Fruit fly (Drosophila melanogaster) whole organism, embryonic: ENCODE measurements around the gene Map205.
"Not testable (repeated sequence)": the region's sequence is repeated elsewhere in the genome, so short reads cannot be mapped to it uniquely, and the experiment has no call there.

Source experiments
- CG10274 ChIP-seq: fragments of 200-800 bp; sonication (Bioruptor generic); optimal IDR thresholded peaks from 3 replicates; lab custom pipeline; 2017; ENCODE audit warnings: missing biosample characterization, mild to moderate bottlenecking, missing genetic modification characterization
- CG10462 ChIP-seq: fragments of 200-800 bp; sonication (Bioruptor generic); optimal IDR thresholded peaks from 2 replicates; lab custom pipeline; 2016; ENCODE audit warnings: missing biosample characterization, missing genetic modification characterization
- CG11560 ChIP-seq: fragments of 200-800 bp; sonication (Bioruptor generic); IDR thresholded peaks from 3 replicates; pipeline ENCODE4 v1.3.6; 2022; ENCODE audit warnings: missing biosample characterization, missing genetic modification characterization
- CG17328 ChIP-seq: fragments of 200-800 bp; sonication (Bioruptor generic); IDR thresholded peaks from 2 replicates; pipeline ENCODE4 v1.3.6; 2022; ENCODE audit warnings: missing biosample characterization, missing genetic modification characterization
- CG17359 ChIP-seq: fragments of 200-800 bp; sonication (Bioruptor generic); optimal IDR thresholded peaks from 3 replicates; lab custom pipeline; 2018; ENCODE audit warnings: missing biosample characterization, mild to moderate bottlenecking, missing genetic modification characterization, moderate library complexity
- CG18011 ChIP-seq: fragments of 200-800 bp; sonication (Bioruptor generic); optimal IDR thresholded peaks from 2 replicates; lab custom pipeline; 2017; ENCODE audit warnings: missing biosample characterization, missing genetic modification characterization, mild to moderate bottlenecking, moderate library complexity, missing genotype
- CG18619 ChIP-seq: fragments of 200-800 bp; sonication (Bioruptor generic); optimal IDR thresholded peaks from 3 replicates; lab custom pipeline; 2017; ENCODE audit warnings: missing biosample characterization, mild to moderate bottlenecking, missing genetic modification characterization
- CG2199 ChIP-seq: fragments of 200-800 bp; sonication (Bioruptor generic); IDR thresholded peaks from 3 replicates; pipeline ENCODE4 v1.3.6; 2022; ENCODE audit warnings: missing biosample characterization, missing genetic modification characterization
- CG32767 ChIP-seq: fragments of 200-800 bp; sonication (Bioruptor generic); IDR thresholded peaks from 2 replicates; pipeline ENCODE4 v1.3.6; 2022; ENCODE audit warnings: missing biosample characterization, missing genetic modification characterization
- CG7745 ChIP-seq: fragments of 200-800 bp; sonication (Bioruptor generic); optimal IDR thresholded peaks from 2 replicates; lab custom pipeline; 2018; ENCODE audit warnings: missing biosample characterization, mild to moderate bottlenecking, missing genetic modification characterization, moderate library complexity
- CG8290 ChIP-seq, 3 experiments: fragments of 200-800 bp; sonication (Bioruptor generic); optimal IDR thresholded peaks; 2 replicates each; lab custom pipeline; 2016 to 2019; ENCODE audit warnings: missing biosample characterization in 3 of 3, missing genetic modification characterization in 3 of 3, mild to moderate bottlenecking in 2 of 3, moderate library complexity in 1 of 3
- CG9797 ChIP-seq: fragments of 200-800 bp; sonication (Bioruptor generic); optimal IDR thresholded peaks from 3 replicates; lab custom pipeline; 2018; ENCODE audit warnings: missing biosample characterization, mild to moderate bottlenecking, missing genetic modification characterization
- HHEX ChIP-seq: fragments of 200-800 bp; sonication (Bioruptor generic); optimal IDR thresholded peaks from 3 replicates; lab custom pipeline; 2017; ENCODE audit warnings: missing biosample characterization, mild to moderate bottlenecking, missing genetic modification characterization, missing genetic modification reagents
- Hey ChIP-seq: fragments of 200-800 bp; sonication (Bioruptor generic); optimal IDR thresholded peaks from 3 replicates; lab custom pipeline; 2018; ENCODE audit warnings: missing biosample characterization, mild to moderate bottlenecking, missing genetic modification characterization
- Neu2 ChIP-seq: fragments of 200-800 bp; sonication (Bioruptor generic); optimal IDR thresholded peaks from 3 replicates; lab custom pipeline; 2016; ENCODE audit warnings: missing biosample characterization, missing genetic modification characterization, borderline replicate concordance
- Nf-YA ChIP-seq: fragments of 200-800 bp; sonication (Bioruptor generic); IDR thresholded peaks from 2 replicates; pipeline ENCODE4 v1.3.6; 2022; ENCODE audit warnings: missing biosample characterization, missing genetic modification characterization
- Nf-YB ChIP-seq: fragments of 200-800 bp; sonication (Bioruptor generic); optimal IDR thresholded peaks from 3 replicates; lab custom pipeline; 2019; ENCODE audit warnings: missing biosample characterization, mild to moderate bottlenecking, missing genetic modification characterization, moderate library complexity
- Nf-YC ChIP-seq: fragments of 200-800 bp; optimal IDR thresholded peaks from 3 replicates; lab custom pipeline; 2019; ENCODE audit warnings: missing biosample characterization, mild to moderate bottlenecking, missing genetic modification characterization, moderate library complexity
- NfI ChIP-seq: fragments of 200-800 bp; sonication (Bioruptor generic); optimal IDR thresholded peaks from 3 replicates; lab custom pipeline; 2018; ENCODE audit warnings: missing biosample characterization, mild to moderate bottlenecking, missing genetic modification characterization, moderate library complexity
- Side ChIP-seq: fragments of 200-800 bp; sonication (Bioruptor generic); optimal IDR thresholded peaks from 2 replicates; lab custom pipeline; 2016; ENCODE audit warnings: missing biosample characterization, missing genetic modification characterization
- Trl ChIP-seq, 3 experiments: fragments of >200 bp in 2 of 3; fragments of 200-800 bp in 1 of 3; sonication (Bioruptor generic) in 1 of 3; optimal IDR thresholded peaks; 2 replicates in 1 of 3; 3 replicates in 2 of 3; lab custom pipeline; 2016 to 2017; ENCODE audit warnings: missing biosample characterization in 1 of 3, missing genetic modification characterization in 1 of 3
- Xbp1 ChIP-seq: fragments of 200-800 bp; sonication (Bioruptor generic); optimal IDR thresholded peaks from 3 replicates; lab custom pipeline; 2016; ENCODE audit warnings: missing biosample characterization, mild to moderate bottlenecking, missing genetic modification characterization
- al ChIP-seq: fragments of 200-800 bp; sonication (Bioruptor generic); IDR thresholded peaks from 2 replicates; pipeline ENCODE4 v1.3.6; 2022; ENCODE audit warnings: missing biosample characterization, missing genetic modification characterization
- bcd ChIP-seq: fragments of 200-800 bp; sonication (Bioruptor generic); optimal IDR thresholded peaks from 2 replicates; lab custom pipeline; 2017; ENCODE audit warnings: missing biosample characterization, mild to moderate bottlenecking, missing genetic modification characterization
- bsh ChIP-seq, 2 experiments: fragments of 200-800 bp; sonication (Bioruptor generic); optimal IDR thresholded peaks; 2 replicates each; lab custom pipeline; 2017 to 2018; ENCODE audit warnings: mild to moderate bottlenecking in 2 of 2, missing biosample characterization in 2 of 2, missing genetic modification characterization in 2 of 2, moderate library complexity in 1 of 2
- cas ChIP-seq: fragments of 200-800 bp; sonication (Bioruptor generic); IDR thresholded peaks from 2 replicates; pipeline ENCODE4 v1.3.6; 2022; ENCODE audit warnings: missing biosample characterization, missing genetic modification characterization
- dmrt11E ChIP-seq: fragments of 200-800 bp; sonication (Bioruptor generic); optimal IDR thresholded peaks from 3 replicates; lab custom pipeline; 2018; ENCODE audit warnings: missing biosample characterization, mild to moderate bottlenecking, missing genetic modification characterization, moderate library complexity
- ewg ChIP-seq: fragments of 200-800 bp; sonication (Bioruptor generic); optimal IDR thresholded peaks from 3 replicates; lab custom pipeline; 2017; ENCODE audit warnings: mild to moderate bottlenecking, missing biosample characterization, missing genetic modification reagents, missing genetic modification characterization
- fd102C ChIP-seq: fragments of 200-800 bp; sonication (Bioruptor generic); optimal IDR thresholded peaks from 2 replicates; lab custom pipeline; 2018; ENCODE audit warnings: missing biosample characterization, mild to moderate bottlenecking, missing genetic modification characterization, moderate library complexity
- gcm2 ChIP-seq: fragments of 200-800 bp; sonication (Bioruptor generic); optimal IDR thresholded peaks from 2 replicates; lab custom pipeline; 2016; ENCODE audit warnings: missing biosample characterization, missing genetic modification characterization
- grn ChIP-seq: fragments of 200-800 bp; sonication (Bioruptor generic); optimal IDR thresholded peaks from 3 replicates; lab custom pipeline; 2017; ENCODE audit warnings: missing biosample characterization, missing genetic modification characterization
- kni ChIP-seq: fragments of 200-800 bp; sonication (Bioruptor generic); optimal IDR thresholded peaks from 3 replicates; lab custom pipeline; 2017; ENCODE audit warnings: mild to moderate bottlenecking, missing biosample characterization, missing genetic modification reagents, missing genetic modification characterization
- lab ChIP-seq: fragments of 200-800 bp; sonication (Bioruptor generic); optimal IDR thresholded peaks from 3 replicates; lab custom pipeline; 2017; ENCODE audit warnings: missing biosample characterization, missing genetic modification characterization, mild to moderate bottlenecking, moderate library complexity, missing genetic modification reagents
- nerfin-2 ChIP-seq: fragments of 200-800 bp; sonication (Bioruptor generic); IDR thresholded peaks from 2 replicates; pipeline ENCODE4 v1.3.6; 2022; ENCODE audit warnings: missing biosample characterization, missing genetic modification characterization; ENCODE audit not compliant: partially characterized antibody
- odd ChIP-seq: fragments of 200-800 bp; sonication (Bioruptor generic); optimal IDR thresholded peaks from 2 replicates; lab custom pipeline; 2017; ENCODE audit warnings: missing biosample characterization, mild to moderate bottlenecking, missing genetic modification characterization
- shn ChIP-seq: fragments of 200-800 bp; sonication (Bioruptor generic); optimal IDR thresholded peaks from 3 replicates; lab custom pipeline; 2016; ENCODE audit warnings: missing biosample characterization, missing genetic modification characterization
- tin ChIP-seq: fragments of 200-800 bp; sonication (Bioruptor generic); optimal IDR thresholded peaks from 3 replicates; lab custom pipeline; 2016; ENCODE audit warnings: missing biosample characterization, missing genetic modification characterization
- tll ChIP-seq, 2 experiments: fragments of 200-800 bp in 1 of 2; fragments of >200 bp in 1 of 2; sonication (Bioruptor generic) in 1 of 2; optimal IDR thresholded peaks; 2 replicates each; lab custom pipeline; 2017 to 2019; ENCODE audit warnings: missing biosample characterization in 2 of 2, missing genetic modification characterization in 2 of 2, mild to moderate bottlenecking in 1 of 2, moderate library complexity in 1 of 2
- tna ChIP-seq: fragments of 200-800 bp; sonication (Bioruptor generic); IDR thresholded peaks from 2 replicates; pipeline ENCODE4 v1.3.6; 2022; ENCODE audit warnings: missing biosample characterization, missing genetic modification characterization; ENCODE audit not compliant: partially characterized antibody
- unc-4 ChIP-seq: fragments of 200-800 bp; sonication (Bioruptor generic); IDR thresholded peaks from 2 replicates; pipeline ENCODE4 v1.3.6; 2022; ENCODE audit warnings: missing biosample characterization, missing genetic modification characterization; ENCODE audit not compliant: partially characterized antibody
- zf30C ChIP-seq: fragments of 200-800 bp; sonication (Bioruptor generic); optimal IDR thresholded peaks from 3 replicates; lab custom pipeline; 2018; ENCODE audit warnings: missing biosample characterization, mild to moderate bottlenecking, missing genetic modification characterization

The Map205 gene

DNA sequence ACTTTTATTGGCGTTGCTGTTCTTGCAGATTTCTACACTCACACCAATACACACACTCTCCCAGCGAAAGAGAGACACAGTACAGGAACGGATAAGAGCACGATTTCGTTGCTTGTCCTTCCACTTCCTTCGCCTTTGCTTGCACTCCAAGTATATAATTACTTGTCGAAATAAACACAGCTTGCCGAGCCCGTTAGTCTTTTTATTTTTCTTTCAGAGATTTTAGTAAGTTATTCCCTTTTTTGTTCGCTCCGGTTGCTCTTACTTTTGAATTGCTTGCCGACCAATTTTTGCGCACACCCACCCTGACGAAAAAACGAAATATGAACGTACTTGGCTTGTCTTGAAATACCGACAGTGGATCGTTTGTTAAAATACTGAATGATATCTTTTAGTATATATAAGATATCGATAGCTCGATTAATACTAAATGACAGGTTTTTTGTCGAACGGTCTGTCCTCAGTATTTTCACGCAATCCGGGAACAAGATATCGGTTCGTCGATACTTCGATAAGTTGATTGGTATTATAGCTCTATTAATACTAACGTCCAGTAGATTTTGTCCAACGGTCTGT, at the start of gene Map205 (continued):
- peak; percentile 14 for TF ChIP-seq Side (GFP tag; lab: Kevin White, UChicago)
- TF ChIP-seq nerfin-2 (GFP tag; lab: Robert Waterston, UW), result no peak
- TF ChIP-seq HHEX (GFP tag; lab: Kevin White, UChicago), result no peak
- TF ChIP-seq CG17359 (tag; lab: Kevin White, UChicago), result no peak
- TF ChIP-seq CG8290 (GFP tag; optimal IDR thresholded peaks at IDR 0.05; lab: Kevin White, UChicago), result peak; percentile 9
- TF ChIP-seq CG8290 (tag; optimal IDR thresholded peaks at IDR 0.05; lab: Kevin White, UChicago), result peak in 1 of 2 experiments; percentile 84
- no peak for TF ChIP-seq dmrt11E (tag; lab: Kevin White, UChicago)
- no peak for TF ChIP-seq CG10462 (GFP tag; lab: Kevin White, UChicago)
- TF ChIP-seq NfI (GFP tag; lab: Kevin White, UChicago), result no peak
- no peak for TF ChIP-seq CG10274 (GFP tag; lab: Kevin White, UChicago)
- no peak for TF ChIP-seq tna (GFP tag; lab: Robert Waterston, UW)
- no peak for TF ChIP-seq tll (GFP tag; optimal IDR thresholded peaks at IDR 0.05; lab: Kevin White, UChicago)
- TF ChIP-seq gcm2 (GFP tag; lab: Kevin White, UChicago), result no peak
- peak; percentile 56 for TF ChIP-seq ewg (GFP tag; lab: Kevin White, UChicago)
- TF ChIP-seq lab (GFP tag; lab: Kevin White, UChicago), result no peak
- TF ChIP-seq CG17328 (GFP tag; lab: Robert Waterston, UW), result no peak
- TF ChIP-seq Nf-YA (GFP tag; lab: Robert Waterston, UW), result no peak
- TF ChIP-seq Hey (tag; lab: Kevin White, UChicago), result no peak
- TF ChIP-seq CG18619 (GFP tag; lab: Kevin White, UChicago), result no peak
- no peak for TF ChIP-seq al
- no peak for TF ChIP-seq bcd (GFP tag; lab: Kevin White, UChicago)
- TF ChIP-seq tin (GFP tag; lab: Kevin White, UChicago), result no peak
- no peak for TF ChIP-seq CG32767 (GFP tag; lab: Robert Waterston, UW)
- TF ChIP-seq zf30C, result no peak

DNA sequence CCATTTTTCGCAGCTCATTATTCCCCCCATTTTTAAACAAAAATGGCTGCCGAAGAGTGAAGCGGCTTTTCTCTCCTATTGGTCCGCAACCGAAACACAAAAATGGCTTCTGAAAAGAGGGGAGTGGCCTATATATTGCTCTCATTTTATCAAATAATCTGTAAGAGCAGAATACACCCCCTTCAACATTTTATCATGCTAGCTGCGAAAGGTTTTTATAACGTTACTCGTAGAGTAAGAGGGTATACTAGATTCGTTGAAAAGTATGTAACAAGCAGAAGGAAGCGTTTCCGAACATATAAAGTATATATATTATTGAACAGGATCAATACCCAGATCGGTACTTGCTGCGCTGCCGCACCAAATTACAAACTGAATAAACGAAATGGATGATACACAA, 4.4 kb upstream of the Map205 start:
- TF ChIP-seq Nf-YC (tag; lab: Kevin White, UChicago) (peak; percentile 61), Nf-YB (GFP tag; lab: Kevin White, UChicago) (peak; percentile 63)

DNA sequence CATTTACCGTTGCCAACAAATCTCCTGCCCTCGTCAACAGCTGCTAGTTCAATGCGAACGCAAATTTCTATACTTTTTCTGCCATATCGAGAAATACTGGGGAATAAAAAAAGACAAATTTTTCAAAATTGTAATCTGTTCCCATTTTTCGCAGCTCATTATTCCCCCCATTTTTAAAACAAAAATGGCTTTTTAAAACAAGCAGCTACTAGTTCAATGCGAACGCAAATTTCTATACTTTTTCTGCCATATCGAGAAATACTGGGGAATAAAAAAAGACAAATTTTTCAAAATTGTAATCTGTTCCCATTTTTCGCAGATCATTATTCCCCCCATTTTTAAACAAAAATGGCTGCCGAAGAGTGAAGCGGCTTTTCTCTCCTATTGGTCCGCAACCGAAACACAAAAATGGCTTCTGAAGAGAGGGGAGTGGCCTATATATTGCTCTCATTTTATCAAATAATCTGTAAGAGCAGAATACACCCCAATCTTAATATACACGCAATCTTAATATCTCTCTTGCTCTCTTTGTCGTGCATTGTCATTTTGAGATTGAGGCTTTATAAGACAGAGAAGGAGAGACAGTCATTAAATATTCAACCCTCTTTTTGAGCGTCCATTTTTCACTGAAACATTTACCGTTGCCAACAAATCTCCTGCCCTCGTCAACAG, 3.6 kb upstream of the Map205 start:
- TF ChIP-seq Nf-YB (GFP tag; lab: Kevin White, UChicago) (peak; percentile 89), Trl (optimal IDR thresholded peaks at IDR 0.05; lab: Kevin White, UChicago) (peak in 1 of 2 experiments; percentile 16), Nf-YC (tag; lab: Kevin White, UChicago) (peak; percentile 93)
- TF ChIP-seq Trl (GFP tag; optimal IDR thresholded peaks at IDR 0.05; lab: Kevin White, UChicago), result not testable (repeated sequence)

DNA sequence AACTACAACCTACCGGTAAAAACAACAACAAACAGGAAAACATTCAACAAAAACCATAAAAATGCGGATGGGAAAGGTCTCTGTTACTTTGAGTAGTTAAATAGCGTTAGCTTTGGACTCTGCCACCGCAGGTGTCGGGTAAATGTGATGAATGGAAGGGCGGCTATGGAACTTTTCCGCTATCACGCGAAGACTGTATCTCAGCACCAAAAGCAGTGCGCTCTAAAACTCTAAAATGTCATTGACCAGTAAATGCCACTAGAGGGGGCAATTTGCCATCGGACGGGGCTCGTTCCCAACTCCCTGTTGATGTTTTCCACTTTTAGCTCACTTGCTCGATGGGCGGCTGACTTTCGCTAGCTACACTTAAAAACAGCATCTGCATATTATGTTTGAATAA, 8.0 kb downstream of the Map205 start:
- TF ChIP-seq CG18011 (GFP tag; lab: Kevin White, UChicago) (peak; percentile 39), CG2199 (GFP tag; lab: Robert Waterston, UW) (peak; percentile 83; the same call in 2 of the 3 replicates), odd (no peak)

DNA sequence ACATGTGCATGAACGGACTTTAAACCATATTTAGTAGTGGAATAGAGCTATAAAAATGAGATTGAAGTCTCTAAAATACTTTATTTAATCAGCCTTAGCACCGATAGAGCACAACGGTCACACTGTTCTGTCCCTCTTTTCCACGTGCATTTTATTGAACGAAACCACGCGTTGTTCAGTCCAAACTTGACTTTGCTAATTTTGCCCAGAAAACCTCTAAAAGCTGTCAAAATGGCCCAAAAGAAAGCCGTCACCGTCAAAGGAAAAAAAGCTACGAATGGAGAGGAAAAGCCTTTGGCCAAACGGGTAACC, 15.8 kb downstream of the Map205 start:
- no peak for TF ChIP-seq bsh (GFP tag; optimal IDR thresholded peaks at IDR 0.05; lab: Kevin White, UChicago)
- 0 out of 2 replicates have a peak, but pooled peaks have one; percentile 30 for TF ChIP-seq unc-4 (GFP tag; lab: Robert Waterston, UW)
- TF ChIP-seq Neu2 (GFP tag; lab: Kevin White, UChicago), result no peak
- peak; percentile 16 for TF ChIP-seq CG7745 (tag; lab: Kevin White, UChicago)
- peak; percentile 46 for TF ChIP-seq CG9797
- no peak for TF ChIP-seq shn (GFP tag; lab: Kevin White, UChicago)
- no peak for TF ChIP-seq CG11560 (tag; lab: Robert Waterston, UW)
- TF ChIP-seq kni (GFP tag; lab: Kevin White, UChicago), result no peak
- no peak for TF ChIP-seq Xbp1 (GFP tag; lab: Kevin White, UChicago)
- no peak for TF ChIP-seq fd102C (GFP tag; lab: Kevin White, UChicago)
- no peak for TF ChIP-seq cas
- TF ChIP-seq grn, result no peak
